Fruit fly (Drosophila melanogaster) whole organism, embryonic: ENCODE measurements around the gene CG6511.

ENCODE experiments used
- Atf6 ChIP-seq: fragments of 200-800 bp; sonication (Bioruptor generic); IDR thresholded peaks from 2 replicates; pipeline ENCODE4 v1.3.6; 2022; ENCODE audit warnings: missing biosample characterization, missing genetic modification characterization
- CG10543 ChIP-seq: fragments of 200-800 bp; sonication (Bioruptor generic); optimal IDR thresholded peaks from 3 replicates; lab custom pipeline; 2017; ENCODE audit warnings: missing biosample characterization, mild to moderate bottlenecking, missing genetic modification characterization, moderate library complexity
- CG11560 ChIP-seq: fragments of 200-800 bp; sonication (Bioruptor generic); IDR thresholded peaks from 3 replicates; pipeline ENCODE4 v1.3.6; 2022; ENCODE audit warnings: missing biosample characterization, missing genetic modification characterization
- CG11695 ChIP-seq: fragments of 200-800 bp; sonication (Bioruptor generic); IDR thresholded peaks from 3 replicates; pipeline ENCODE4 v1.3.6; 2022; ENCODE audit warnings: missing biosample characterization, missing genetic modification characterization
- CG12155 ChIP-seq: fragments of 200-800 bp; sonication (Bioruptor generic); optimal IDR thresholded peaks from 3 replicates; lab custom pipeline; 2016; ENCODE audit warnings: missing biosample characterization, missing genetic modification characterization
- CG12219 ChIP-seq: fragments of 200-800 bp; sonication (Bioruptor generic); optimal IDR thresholded peaks from 3 replicates; lab custom pipeline; 2018; ENCODE audit warnings: missing biosample characterization, mild to moderate bottlenecking, missing genetic modification characterization
- CG13424 ChIP-seq: fragments of 200-800 bp; sonication (Bioruptor generic); optimal IDR thresholded peaks from 2 replicates; lab custom pipeline; 2019; ENCODE audit warnings: missing biosample characterization, mild to moderate bottlenecking, missing genetic modification characterization, moderate library complexity
- CG14014 ChIP-seq: fragments of 200-800 bp; sonication (Bioruptor generic); IDR thresholded peaks from 2 replicates; pipeline ENCODE4 v1.3.6; 2022; ENCODE audit warnings: missing biosample characterization, missing genetic modification characterization
- CG14710 ChIP-seq: fragments of 200-800 bp; sonication (Bioruptor generic); optimal IDR thresholded peaks from 3 replicates; lab custom pipeline; 2019; ENCODE audit warnings: missing biosample characterization, mild to moderate bottlenecking, missing genetic modification characterization, moderate library complexity
- CG15601 ChIP-seq: fragments of 200-800 bp; sonication (Bioruptor generic); optimal IDR thresholded peaks from 3 replicates; lab custom pipeline; 2019; ENCODE audit warnings: missing biosample characterization, mild to moderate bottlenecking, missing genetic modification characterization, moderate library complexity
- CG15696 ChIP-seq: fragments of 200-800 bp; sonication (Bioruptor generic); optimal IDR thresholded peaks from 2 replicates; lab custom pipeline; 2019; ENCODE audit warnings: missing biosample characterization, mild to moderate bottlenecking, missing genetic modification characterization, moderate library complexity
- CG17612 ChIP-seq: fragments of 200-800 bp; sonication (Bioruptor generic); IDR thresholded peaks from 2 replicates; pipeline ENCODE4 v1.3.6; 2022; ENCODE audit warnings: missing biosample characterization, missing genetic modification characterization
- CG17829 ChIP-seq: fragments of 200-800 bp; optimal IDR thresholded peaks from 2 replicates; lab custom pipeline; 2019; ENCODE audit warnings: missing biosample characterization, mild to moderate bottlenecking, missing genetic modification characterization, moderate library complexity
- CG18599 ChIP-seq: fragments of 200-800 bp; sonication (Bioruptor generic); optimal IDR thresholded peaks from 3 replicates; lab custom pipeline; 2017; ENCODE audit warnings: missing biosample characterization, missing genetic modification characterization, mild to moderate bottlenecking, moderate library complexity, missing genetic modification reagents
- CG3995 ChIP-seq: fragments of 200-800 bp; sonication (Bioruptor generic); optimal IDR thresholded peaks from 3 replicates; lab custom pipeline; 2016; ENCODE audit warnings: missing biosample characterization, missing genetic modification characterization
- CG4360 ChIP-seq: fragments of 200-800 bp; sonication (Bioruptor generic); IDR thresholded peaks from 2 replicates; pipeline ENCODE4 v1.3.6; 2022; ENCODE audit warnings: missing biosample characterization, missing genetic modification characterization
- CG7357 ChIP-seq: fragments of 200-800 bp; sonication (Bioruptor generic); IDR thresholded peaks from 3 replicates; pipeline ENCODE4 v1.3.6; 2022; ENCODE audit warnings: missing biosample characterization, missing genetic modification characterization
- CG7786 ChIP-seq: fragments of 200-800 bp; sonication (Bioruptor generic); optimal IDR thresholded peaks from 2 replicates; lab custom pipeline; 2016; ENCODE audit warnings: missing biosample characterization, missing genetic modification characterization
- CG8290 ChIP-seq, 3 experiments: fragments of 200-800 bp; sonication (Bioruptor generic); optimal IDR thresholded peaks; 2 replicates each; lab custom pipeline; 2016 to 2019; ENCODE audit warnings: missing biosample characterization in 3 of 3, missing genetic modification characterization in 3 of 3, mild to moderate bottlenecking in 2 of 3, moderate library complexity in 1 of 3
- CG8388 ChIP-seq: fragments of 200-800 bp; sonication (Bioruptor generic); optimal IDR thresholded peaks from 2 replicates; lab custom pipeline; 2019; ENCODE audit warnings: missing biosample characterization, mild to moderate bottlenecking, missing genetic modification characterization, moderate library complexity
- Chrac-16 ChIP-seq: fragments of 200-800 bp; sonication (Bioruptor generic); optimal IDR thresholded peaks from 3 replicates; lab custom pipeline; 2016; ENCODE audit warnings: missing biosample characterization, missing genetic modification characterization
- D ChIP-seq, 2 experiments: fragments of 200-800 bp in 1 of 2; fragments of >200 bp in 1 of 2; sonication (Bioruptor generic) in 1 of 2; optimal IDR thresholded peaks; 2 replicates in 1 of 2; 3 replicates in 1 of 2; lab custom pipeline; 2017; ENCODE audit warnings: mild to moderate bottlenecking in 1 of 2, missing biosample characterization in 1 of 2, missing genetic modification characterization in 1 of 2, missing genetic modification reagents in 1 of 2
- Dip2 ChIP-seq: fragments of 200-800 bp; sonication (Bioruptor generic); IDR thresholded peaks from 2 replicates; pipeline ENCODE4 v1.3.6; 2022; ENCODE audit warnings: missing biosample characterization, missing genetic modification characterization
- ERR ChIP-seq: fragments of 200-800 bp; sonication (Bioruptor generic); optimal IDR thresholded peaks from 2 replicates; lab custom pipeline; 2016; ENCODE audit warnings: missing biosample characterization, missing genetic modification characterization
- Fer3 ChIP-seq: fragments of 200-800 bp; sonication (Bioruptor generic); optimal IDR thresholded peaks from 2 replicates; lab custom pipeline; 2018; ENCODE audit warnings: missing biosample characterization, mild to moderate bottlenecking, missing genetic modification characterization, moderate library complexity
- Med ChIP-seq: fragments of 200-800 bp; sonication (Bioruptor generic); peaks from one replicate; lab custom pipeline; 2016; ENCODE audit warnings: missing biosample characterization, missing genetic modification characterization, mild to moderate bottlenecking, inconsistent platforms, moderate library complexity
- Opbp ChIP-seq: fragments of 200-800 bp; sonication (Bioruptor generic); IDR thresholded peaks from 3 replicates; pipeline ENCODE4 v1.3.6; 2022; ENCODE audit warnings: missing biosample characterization, missing genetic modification characterization; ENCODE audit not compliant: partially characterized antibody
- Pdp1 ChIP-seq, 2 experiments: fragments of 200-800 bp; sonication (Bioruptor generic); optimal IDR thresholded peaks; 3 replicates each; lab custom pipeline; 2016; ENCODE audit warnings: missing biosample characterization in 2 of 2, missing genetic modification characterization in 2 of 2, mild to moderate bottlenecking in 1 of 2, moderate library complexity in 1 of 2
- Side ChIP-seq: fragments of 200-800 bp; sonication (Bioruptor generic); optimal IDR thresholded peaks from 2 replicates; lab custom pipeline; 2016; ENCODE audit warnings: missing biosample characterization, missing genetic modification characterization
- Sry-δ ChIP-seq: fragments of 200-800 bp; sonication (Bioruptor generic); optimal IDR thresholded peaks from 2 replicates; lab custom pipeline; 2016; ENCODE audit warnings: missing biosample characterization, missing genetic modification characterization
- Taf1 ChIP-seq: fragments of 200-800 bp; sonication (Bioruptor generic); IDR thresholded peaks from 2 replicates; pipeline ENCODE4 v1.3.6; 2022; ENCODE audit warnings: missing biosample characterization, missing genetic modification characterization
- ara ChIP-seq: fragments of 200-800 bp; sonication (Bioruptor generic); IDR thresholded peaks from 2 replicates; pipeline ENCODE4 v1.3.6; 2022; ENCODE audit warnings: missing biosample characterization, missing genetic modification characterization
- caup ChIP-seq: fragments of 200-800 bp; sonication (Bioruptor generic); optimal IDR thresholded peaks from 3 replicates; lab custom pipeline; 2017; ENCODE audit warnings: missing biosample characterization, mild to moderate bottlenecking, missing genetic modification characterization, moderate library complexity; ENCODE audit not compliant: severe bottlenecking
- chm ChIP-seq: fragments of 200-800 bp; sonication (Bioruptor generic); IDR thresholded peaks from 2 replicates; pipeline ENCODE4 v1.3.6; 2022; ENCODE audit warnings: missing biosample characterization, missing genetic modification characterization
- chn ChIP-seq: fragments of 200-800 bp; sonication (Bioruptor generic); optimal IDR thresholded peaks from 2 replicates; lab custom pipeline; 2016; ENCODE audit warnings: missing biosample characterization, missing genetic modification characterization
- ewg ChIP-seq: fragments of 200-800 bp; sonication (Bioruptor generic); optimal IDR thresholded peaks from 3 replicates; lab custom pipeline; 2017; ENCODE audit warnings: mild to moderate bottlenecking, missing biosample characterization, missing genetic modification reagents, missing genetic modification characterization
- fd64A ChIP-seq: fragments of 200-800 bp; sonication (Bioruptor generic); optimal IDR thresholded peaks from 3 replicates; lab custom pipeline; 2018; ENCODE audit warnings: missing biosample characterization, mild to moderate bottlenecking, missing genetic modification characterization
- klu ChIP-seq: fragments of 200-800 bp; sonication (Bioruptor generic); IDR thresholded peaks from 2 replicates; pipeline ENCODE4 v1.3.6; 2022; ENCODE audit warnings: missing biosample characterization, missing genetic modification characterization
- kni ChIP-seq: fragments of 200-800 bp; sonication (Bioruptor generic); optimal IDR thresholded peaks from 3 replicates; lab custom pipeline; 2017; ENCODE audit warnings: mild to moderate bottlenecking, missing biosample characterization, missing genetic modification reagents, missing genetic modification characterization
- mirr ChIP-seq: fragments of 200-800 bp; sonication (Bioruptor generic); optimal IDR thresholded peaks from 3 replicates; lab custom pipeline; 2018; ENCODE audit warnings: missing biosample characterization, mild to moderate bottlenecking, missing genetic modification characterization
- peb ChIP-seq: fragments of 200-800 bp; sonication (Bioruptor generic); IDR thresholded peaks from 2 replicates; pipeline ENCODE4 v1.3.6; 2022; ENCODE audit warnings: missing biosample characterization, missing genetic modification characterization
- pfk ChIP-seq: fragments of 200-800 bp; sonication (Bioruptor generic); optimal IDR thresholded peaks from 2 replicates; lab custom pipeline; 2018; ENCODE audit warnings: missing biosample characterization, mild to moderate bottlenecking, missing genetic modification characterization, moderate library complexity
- pum ChIP-seq: fragments of 200-800 bp; sonication (Bioruptor generic); optimal IDR thresholded peaks from 2 replicates; lab custom pipeline; 2016; ENCODE audit warnings: missing biosample characterization, missing genetic modification characterization
- salm ChIP-seq: fragments of 200-800 bp; sonication (Bioruptor generic); optimal IDR thresholded peaks from 2 replicates; lab custom pipeline; 2018; ENCODE audit warnings: missing biosample characterization, mild to moderate bottlenecking, missing genetic modification characterization
- sens ChIP-seq: fragments of 200-800 bp; sonication (Bioruptor generic); peaks from one replicate; lab custom pipeline; 2016; ENCODE audit warnings: missing biosample characterization, missing genetic modification characterization
- slou ChIP-seq: fragments of 200-800 bp; sonication (Bioruptor generic); optimal IDR thresholded peaks from 3 replicates; lab custom pipeline; 2016; ENCODE audit warnings: missing biosample characterization, missing genetic modification characterization
- sug ChIP-seq: fragments of 200-800 bp; optimal IDR thresholded peaks from 2 replicates; lab custom pipeline; 2019; ENCODE audit warnings: missing biosample characterization, mild to moderate bottlenecking, missing genetic modification characterization, moderate library complexity
- tap ChIP-seq: fragments of 200-800 bp; optimal IDR thresholded peaks from 3 replicates; lab custom pipeline; 2019; ENCODE audit warnings: missing biosample characterization, mild to moderate bottlenecking, missing genetic modification characterization, moderate library complexity
- tin ChIP-seq: fragments of 200-800 bp; sonication (Bioruptor generic); optimal IDR thresholded peaks from 3 replicates; lab custom pipeline; 2016; ENCODE audit warnings: missing biosample characterization, missing genetic modification characterization
- tio ChIP-seq: fragments of 200-800 bp; sonication (Bioruptor generic); optimal IDR thresholded peaks from 2 replicates; lab custom pipeline; 2017; ENCODE audit warnings: missing biosample characterization, missing genetic modification characterization, inconsistent platforms
- wdn ChIP-seq: fragments of 200-800 bp; sonication (Bioruptor generic); IDR thresholded peaks from 2 replicates; pipeline ENCODE4 v1.3.6; 2022; ENCODE audit warnings: missing biosample characterization, missing genetic modification characterization

CG6511 gene

dm6 chr3L:8699612-8700011 is 21.5 kb upstream of the CG6511 start (continued):
- TF ChIP-seq Opbp (GFP tag; lab: Robert Waterston, UW) (no peak), CG7357 (GFP tag; lab: Robert Waterston, UW) (no peak), Chrac-16 (GFP tag; lab: Kevin White, UChicago) (no peak), salm (tag; lab: Kevin White, UChicago) (peak; percentile 56), pum (no peak), tap (tag; lab: Kevin White, UChicago) (peak; percentile 1), tio (GFP tag; lab: Kevin White, UChicago) (no peak), CG11695 (GFP tag; lab: Robert Waterston, UW) (no peak), CG8290 (GFP tag; optimal IDR thresholded peaks at IDR 0.05; lab: Kevin White, UChicago) (no peak), CG8290 (tag; optimal IDR thresholded peaks at IDR 0.05; lab: Kevin White, UChicago) (peak in 1 of 2 experiments; percentile 26), CG3995 (GFP tag; lab: Kevin White, UChicago) (no peak), chn (GFP tag; lab: Kevin White, UChicago) (no peak), wdn (GFP tag; lab: Robert Waterston, UW) (no peak), Fer3 (tag; lab: Kevin White, UChicago) (no peak), CG8388 (no peak), CG7786 (GFP tag; lab: Kevin White, UChicago) (no peak), Atf6 (no peak), pfk (peak; percentile 20), slou (GFP tag; lab: Kevin White, UChicago) (no peak), ERR (GFP tag; lab: Kevin White, UChicago) (no peak), chm (GFP tag; lab: Robert Waterston, UW) (peak; percentile 75), CG12155 (GFP tag; lab: Kevin White, UChicago) (no peak), Sry-δ (GFP tag; lab: Kevin White, UChicago) (no peak), peb (GFP tag; lab: Robert Waterston, UW) (no peak), CG17829 (tag; lab: Kevin White, UChicago) (no peak), sens (GFP tag; lab: Kevin White, UChicago) (peak; percentile 48), CG10543 (GFP tag; lab: Kevin White, UChicago) (peak; percentile 68), Pdp1 (GFP tag; optimal IDR thresholded peaks at IDR 0.05; lab: Kevin White, UChicago) (no peak), CG14014 (GFP tag; lab: Robert Waterston, UW) (peak; percentile 29; the same call in 1 of the 2 replicates), Dip2 (GFP tag; lab: Robert Waterston, UW) (no peak), kni (GFP tag; lab: Kevin White, UChicago) (peak; percentile 23), Taf1 (GFP tag; lab: Robert Waterston, UW) (no peak), klu (GFP tag; lab: Robert Waterston, UW) (no peak), sug (tag; lab: Kevin White, UChicago) (peak; percentile 99), CG11560 (tag; lab: Robert Waterston, UW) (no peak), ara (GFP tag; lab: Robert Waterston, UW) (0 out of 2 replicates have a peak, but pooled peaks have one; percentile 24), caup (GFP tag; lab: Kevin White, UChicago) (no peak), CG14710 (tag; lab: Kevin White, UChicago) (no peak), CG17612 (GFP tag; lab: Robert Waterston, UW) (no peak), D (optimal IDR thresholded peaks at IDR 0.05; lab: Kevin White, UChicago) (no peak), D (GFP tag; optimal IDR thresholded peaks at IDR 0.05; lab: Kevin White, UChicago) (no peak), CG18599 (GFP tag; lab: Kevin White, UChicago) (peak; percentile 34), ewg (GFP tag; lab: Kevin White, UChicago) (no peak), CG15696 (tag; lab: Kevin White, UChicago) (peak; percentile 59), Med (GFP tag; lab: Kevin White, UChicago) (peak; percentile 79), CG12219 (no peak), tin (GFP tag; lab: Kevin White, UChicago) (no peak), mirr (peak; percentile 93), fd64A (GFP tag; lab: Kevin White, UChicago) (peak; percentile 4), CG15601 (tag; lab: Kevin White, UChicago) (peak; percentile 20), CG4360 (GFP tag; lab: Robert Waterston, UW) (no peak), Side (GFP tag; lab: Kevin White, UChicago) (no peak), CG13424 (tag; lab: Kevin White, UChicago) (no peak)
